Worm (Caenorhabditis elegans) whole organism, late embryonic: Measurements from ENCODE around the gene twk-24.

ENCODE experiments used
- T23F11.4 ChIP-seq: fragments of 200-800 bp; sonication (Bioruptor generic); optimal IDR thresholded peaks from 2 replicates; lab custom pipeline; 2018; ENCODE audit warnings: mild to moderate bottlenecking, missing genetic modification characterization, missing compliant biosample characterization
- ceh-48 ChIP-seq: sonication (generic microtip); optimal IDR thresholded peaks from 2 replicates; lab custom pipeline; 2016; ENCODE audit warnings: missing genetic modification characterization, inconsistent platforms, missing compliant biosample characterization
- pqm-1 ChIP-seq: sonication (generic microtip); optimal IDR thresholded peaks from 2 replicates; lab custom pipeline; 2016; ENCODE audit warnings: missing genetic modification characterization, missing compliant biosample characterization

DNA sequence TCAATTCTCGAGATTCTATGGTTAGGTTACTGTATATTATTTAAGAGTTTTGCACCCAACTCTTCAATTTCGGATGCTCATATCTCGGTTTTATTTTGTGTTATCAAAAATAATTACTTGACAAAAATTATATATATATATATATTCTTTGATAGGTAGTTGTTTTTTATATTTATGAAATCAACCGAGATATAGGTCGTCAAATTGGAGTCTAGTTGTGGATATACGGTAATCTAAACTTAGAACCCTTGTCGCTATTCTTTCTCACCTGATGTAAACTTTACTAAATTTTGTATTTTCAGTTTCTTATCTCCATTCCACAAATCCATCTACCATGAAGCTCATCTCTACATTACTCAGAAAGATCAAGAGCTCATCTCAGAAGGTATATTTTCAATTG, 14.1 kb upstream of the twk-24 start, which contains the start of gene F55C5.10:
- no peak for TF ChIP-seq pqm-1 (tag; lab: Kevin White, UChicago)
- no peak for TF ChIP-seq T23F11.4 (GFP tag; lab: Kevin White, UChicago)
- TF ChIP-seq ceh-48 (tag; lab: Kevin White, UChicago): no peak
